Fruit fly (Drosophila melanogaster) whole organism, wandering third instar larva: ENCODE data around the gene CG10864.
A peak's percentile ranks its signal among the peaks of the same experiment; 100 is the strongest.

Experiments
- Abd-B ChIP-seq: fragments of >200 bp; optimal IDR thresholded peaks from 2 replicates; lab custom pipeline; 2017; ENCODE audit warnings: missing biosample characterization, missing genetic modification characterization
- CG32264 ChIP-seq: fragments of 200-800 bp; sonication (Bioruptor generic); optimal IDR thresholded peaks from 2 replicates; lab custom pipeline; 2016; ENCODE audit warnings: missing biosample characterization, missing genetic modification characterization
- Dfd ChIP-seq: fragments of >200 bp; optimal IDR thresholded peaks from 2 replicates; lab custom pipeline; 2017; ENCODE audit warnings: missing biosample characterization, missing genetic modification characterization
- Dif ChIP-seq: fragments of 200-275, 200-300 bp; sonication (Bioruptor generic); optimal IDR thresholded peaks from 2 replicates; lab custom pipeline; 2018; ENCODE audit warnings: missing biosample characterization, missing genetic modification characterization; ENCODE audit not compliant: partially characterized antibody
- GATAd ChIP-seq: sonication (Bioruptor generic); optimal IDR thresholded peaks from 2 replicates; lab custom pipeline; 2016; ENCODE audit warnings: missing biosample characterization, missing genetic modification characterization
- HLH106 ChIP-seq: fragments of 200-800 bp; optimal IDR thresholded peaks from 3 replicates; lab custom pipeline; 2019; ENCODE audit warnings: missing biosample characterization, mild to moderate bottlenecking, missing genetic modification characterization, moderate library complexity
- Hnf4 ChIP-seq: fragments of 200-800 bp; sonication (Bioruptor generic); optimal IDR thresholded peaks from 2 replicates; lab custom pipeline; 2016; ENCODE audit warnings: missing biosample characterization, mild to moderate bottlenecking, missing genetic modification characterization
- Hr78 ChIP-seq: fragments of >200 bp; optimal IDR thresholded peaks from 2 replicates; lab custom pipeline; 2017; ENCODE audit warnings: missing biosample characterization, missing genetic modification characterization
- Hr83 ChIP-seq: fragments of 200-300 bp; sonication (Bioruptor generic); optimal IDR thresholded peaks from 2 replicates; lab custom pipeline; 2016; ENCODE audit warnings: missing biosample characterization, mild to moderate bottlenecking, missing genetic modification characterization, moderate library complexity; ENCODE audit not compliant: poor library complexity, severe bottlenecking
- Jra ChIP-seq: sonication (Bioruptor generic); optimal IDR thresholded peaks from 2 replicates; lab custom pipeline; 2016; ENCODE audit warnings: missing biosample characterization, missing genetic modification characterization
- Mio ChIP-seq: sonication (Bioruptor generic); optimal IDR thresholded peaks from 2 replicates; lab custom pipeline; 2016; ENCODE audit warnings: missing biosample characterization, missing genetic modification characterization
- Myc ChIP-seq: fragments of >200 bp; optimal IDR thresholded peaks from 2 replicates; lab custom pipeline; 2017
- N ChIP-seq: fragments of >200 bp; optimal IDR thresholded peaks from 2 replicates; lab custom pipeline; 2018; ENCODE audit warnings: missing biosample characterization, missing external identifiers, missing genetic modification characterization
- OdsH ChIP-seq: fragments of 200-800 bp; sonication (Bioruptor generic); optimal IDR thresholded peaks from 2 replicates; lab custom pipeline; 2016; ENCODE audit warnings: missing biosample characterization, mild to moderate bottlenecking, missing genetic modification characterization
- Rel ChIP-seq, 2 experiments: fragments of 200-800 bp; sonication (Bioruptor generic) in 1 of 2; optimal IDR thresholded peaks; 2 replicates in 1 of 2; 3 replicates in 1 of 2; lab custom pipeline; 2016 to 2019; ENCODE audit warnings: mild to moderate bottlenecking in 2 of 2, missing biosample characterization in 2 of 2, missing genetic modification characterization in 2 of 2, moderate library complexity in 1 of 2
- Sp1 ChIP-seq: fragments of 200-800 bp; sonication (Bioruptor generic); optimal IDR thresholded peaks from 3 replicates; lab custom pipeline; 2019; ENCODE audit warnings: missing biosample characterization, mild to moderate bottlenecking, missing genetic modification characterization, moderate library complexity
- Vsx2 ChIP-seq: fragments of 200-300, 225-300 bp; sonication (Bioruptor generic); optimal IDR thresholded peaks from 2 replicates; lab custom pipeline; 2018; ENCODE audit warnings: missing biosample characterization, missing genetic modification characterization; ENCODE audit not compliant: partially characterized antibody
- br ChIP-seq: fragments of 200-800 bp; sonication (Bioruptor generic); optimal IDR thresholded peaks from 2 replicates; lab custom pipeline; 2016; ENCODE audit warnings: missing biosample characterization, missing genetic modification characterization
- brk ChIP-seq: fragments of 200-800 bp; sonication (Bioruptor generic); optimal IDR thresholded peaks from 2 replicates; lab custom pipeline; 2016; ENCODE audit warnings: missing biosample characterization, mild to moderate bottlenecking, missing genetic modification characterization
- dl ChIP-seq, 2 experiments: fragments of 175-275, 200-275 bp in 1 of 2; fragments of 200-275 bp in 1 of 2; sonication (Bioruptor generic); optimal IDR thresholded peaks; lab custom pipeline; 2018; ENCODE audit warnings: mild to moderate bottlenecking in 2 of 2, missing biosample characterization in 2 of 2, missing genetic modification characterization in 2 of 2, moderate library complexity in 2 of 2; ENCODE audit not compliant: partially characterized antibody in 2 of 2, insufficient read depth in 1 of 2
- dsf ChIP-seq: sonication (Bioruptor generic); optimal IDR thresholded peaks from 2 replicates; lab custom pipeline; 2016; ENCODE audit warnings: missing biosample characterization, missing genetic modification characterization, borderline replicate concordance
- foxo ChIP-seq, 2 experiments: fragments of 200-800 bp; sonication (Bioruptor generic); optimal IDR thresholded peaks; 2 replicates in 1 of 2; 3 replicates in 1 of 2; lab custom pipeline; 2016 to 2017; ENCODE audit warnings: missing biosample characterization in 2 of 2, missing genetic modification characterization in 2 of 2
- h ChIP-seq: fragments of 200-800 bp; sonication (Bioruptor generic); optimal IDR thresholded peaks from 3 replicates; lab custom pipeline; 2016; ENCODE audit warnings: missing biosample characterization, mild to moderate bottlenecking, missing genetic modification characterization
- jim ChIP-seq: fragments of 175-275, 200-325 bp; sonication (Bioruptor generic); optimal IDR thresholded peaks from 2 replicates; lab custom pipeline; 2016; ENCODE audit warnings: missing biosample characterization, mild to moderate bottlenecking, missing genetic modification characterization
- lola ChIP-seq: fragments of >200 bp; optimal IDR thresholded peaks from 2 replicates; lab custom pipeline; 2017; ENCODE audit warnings: missing biosample characterization, missing genetic modification characterization
- pan ChIP-seq: fragments of >200 bp; optimal IDR thresholded peaks from 2 replicates; lab custom pipeline; 2017
- psq ChIP-seq: fragments of 200-800 bp; sonication (Bioruptor generic); optimal IDR thresholded peaks from 3 replicates; lab custom pipeline; 2017; ENCODE audit warnings: missing biosample characterization, mild to moderate bottlenecking, missing genetic modification characterization, moderate library complexity
- rgr ChIP-seq: fragments of 200-800 bp; sonication (Bioruptor generic); optimal IDR thresholded peaks from 3 replicates; lab custom pipeline; 2016; ENCODE audit warnings: missing biosample characterization, mild to moderate bottlenecking, missing genetic modification characterization
- sage ChIP-seq: fragments of 200-800 bp; sonication (Bioruptor generic); optimal IDR thresholded peaks from 2 replicates; lab custom pipeline; 2016; ENCODE audit warnings: missing biosample characterization, mild to moderate bottlenecking, missing genetic modification characterization
- sv ChIP-seq: fragments of 200-800 bp; sonication (Bioruptor generic); optimal IDR thresholded peaks from 3 replicates; lab custom pipeline; 2016; ENCODE audit warnings: missing biosample characterization, missing genetic modification characterization
- usp ChIP-seq: fragments of >200 bp; optimal IDR thresholded peaks from 2 replicates; lab custom pipeline; 2017; ENCODE audit warnings: missing biosample characterization, missing genetic modification characterization

The CG10864 gene

dm6 chr3R:18385593-18385992, 25.8 kb downstream of the CG10864 start, which contains the start of gene cona:
Gene cona (plus strand): TSS chr3R:18385828.
- TF ChIP-seq dl (GFP tag; optimal IDR thresholded peaks at IDR 0.05; lab: Kevin White, UChicago; ENCODE audit: insufficient read depth in 1 of 2, partially characterized antibody in 2 of 2) (no peak), br (GFP tag; lab: Kevin White, UChicago) (no peak), GATAd (GFP tag; lab: Kevin White, UChicago) (no peak), Hnf4 (GFP tag; lab: Kevin White, UChicago) (no peak), CG32264 (GFP tag; lab: Kevin White, UChicago) (no peak), rgr (GFP tag; lab: Kevin White, UChicago) (no peak), Abd-B (GFP tag; lab: Kevin White, UChicago) (no peak), Sp1 (GFP tag; lab: Kevin White, UChicago) (no peak), brk (GFP tag; lab: Kevin White, UChicago) (no peak), Hr83 (GFP tag; lab: Kevin White, UChicago) (no peak), Mio (no peak), jim (GFP tag; lab: Kevin White, UChicago) (no peak)

- TF ChIP-seq sv (GFP tag; lab: Kevin White, UChicago) = no peak
- TF ChIP-seq Myc (lab: Kevin White, UChicago) = no peak
- TF ChIP-seq OdsH (GFP tag; lab: Kevin White, UChicago) = no peak
- TF ChIP-seq Rel (GFP tag; optimal IDR thresholded peaks at IDR 0.05; lab: Kevin White, UChicago) = no peak
- no peak for TF ChIP-seq Rel (tag; optimal IDR thresholded peaks at IDR 0.05; lab: Kevin White, UChicago)
- TF ChIP-seq HLH106 = no peak
- TF ChIP-seq N (GFP tag; lab: Kevin White, UChicago) = no peak
- no peak for TF ChIP-seq Hr78 (GFP tag; lab: Kevin White, UChicago)
- no peak for TF ChIP-seq Jra (GFP tag; lab: Kevin White, UChicago)
Measured at dm6 chr3R:18384972-18385371, 26.5 kb downstream of the CG10864 start, which contains the start of gene CG14309. Gene CG14309 (minus strand): TSS chr3R:18385072.

- TF ChIP-seq br (GFP tag; lab: Kevin White, UChicago) = no peak
- TF ChIP-seq Mio = no peak
- no peak for TF ChIP-seq Dfd
- TF ChIP-seq lola (GFP tag; lab: Kevin White, UChicago) = no peak
- TF ChIP-seq Hr83 (GFP tag; lab: Kevin White, UChicago) = no peak
- no peak for TF ChIP-seq GATAd (GFP tag; lab: Kevin White, UChicago)
- TF ChIP-seq Hnf4 (GFP tag; lab: Kevin White, UChicago) = no peak
- TF ChIP-seq foxo (GFP tag; optimal IDR thresholded peaks at IDR 0.05; lab: Kevin White, UChicago) = no peak
- no peak for TF ChIP-seq rgr (GFP tag; lab: Kevin White, UChicago)
- TF ChIP-seq Rel (GFP tag; optimal IDR thresholded peaks at IDR 0.05; lab: Kevin White, UChicago) = no peak
- peak; percentile 22 for TF ChIP-seq Rel (tag; optimal IDR thresholded peaks at IDR 0.05; lab: Kevin White, UChicago)
- no peak for TF ChIP-seq Myc (lab: Kevin White, UChicago)
- TF ChIP-seq Vsx2 (GFP tag; lab: Kevin White, UChicago) = peak; percentile 15
- TF ChIP-seq Dif (GFP tag; lab: Kevin White, UChicago) = peak; percentile 70
- TF ChIP-seq sv (GFP tag; lab: Kevin White, UChicago) = no peak
- no peak for TF ChIP-seq pan (lab: Kevin White, UChicago)
- TF ChIP-seq Jra (GFP tag; lab: Kevin White, UChicago) = no peak
- no peak for TF ChIP-seq sage
- TF ChIP-seq psq (GFP tag; lab: Kevin White, UChicago) = peak; percentile 62
- no peak for TF ChIP-seq dsf
- no peak for TF ChIP-seq h (GFP tag; lab: Kevin White, UChicago)
- no peak for TF ChIP-seq OdsH (GFP tag; lab: Kevin White, UChicago)
- no peak for TF ChIP-seq Hr78 (GFP tag; lab: Kevin White, UChicago)
Measured at dm6 chr3R:18381014-18381512, 30.4 kb downstream of the CG10864 start, which contains the start of gene CG7675. Gene CG7675 (minus strand): TSS chr3R:18381178.

dm6 chr3R:18380251-18380812, 31.1 kb downstream of the CG10864 start:
- no peak for TF ChIP-seq pan (lab: Kevin White, UChicago)
- TF ChIP-seq brk (GFP tag; lab: Kevin White, UChicago) = no peak
- TF ChIP-seq usp = no peak
- TF ChIP-seq h (GFP tag; lab: Kevin White, UChicago) = no peak
- no peak for TF ChIP-seq N (GFP tag; lab: Kevin White, UChicago)
- no peak for TF ChIP-seq Hr83 (GFP tag; lab: Kevin White, UChicago)
